Fruit fly (Drosophila melanogaster): ENCODE measurements around the gene Pmvk.

DNA sequence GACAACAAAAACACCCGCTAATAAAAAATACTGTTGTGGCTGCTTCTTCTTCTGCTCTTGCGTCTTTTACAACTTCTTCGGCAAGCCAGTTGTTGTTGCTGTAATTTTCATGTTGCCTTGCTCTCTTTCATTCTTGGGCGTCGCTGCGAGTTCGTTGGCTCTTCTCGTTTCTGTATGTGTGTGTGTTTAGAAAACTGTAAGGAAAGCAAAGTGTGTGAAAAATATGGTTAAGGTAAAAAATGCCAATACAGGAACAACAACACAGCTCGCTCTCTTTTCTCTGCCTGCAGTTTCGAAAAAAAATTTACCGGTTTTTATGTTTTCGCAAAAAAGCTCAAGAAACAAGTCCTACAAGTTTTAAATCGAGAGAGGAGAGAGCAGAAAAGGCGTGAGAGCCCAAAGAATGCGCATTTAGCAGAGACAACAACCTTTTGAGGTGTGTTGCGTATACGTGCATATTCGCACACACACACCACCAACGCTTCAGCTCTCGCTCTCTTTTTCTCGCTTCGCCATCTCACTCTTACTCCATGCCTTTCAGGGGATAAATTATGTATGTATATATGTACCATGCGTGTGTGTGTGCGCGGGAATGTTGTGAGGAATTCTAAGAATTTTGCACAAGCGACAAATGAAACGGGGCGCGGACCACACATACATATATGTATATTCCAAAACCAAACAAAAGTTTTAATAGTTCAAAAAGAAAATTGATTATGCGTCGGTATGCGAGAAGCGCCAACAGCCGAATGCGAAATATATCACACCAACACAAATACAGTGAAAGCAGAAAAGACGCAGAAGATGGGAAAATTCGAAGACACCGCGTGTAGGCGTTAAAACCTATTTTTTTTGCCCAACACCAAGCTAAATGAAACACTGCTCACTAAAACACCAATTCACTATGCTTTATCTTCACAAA, 8.3 kb downstream of the Pmvk start:
- TF ChIP-seq CG8478 (optimal IDR thresholded peaks at IDR 0.05) = no peak
- TF ChIP-seq CTCF (optimal IDR thresholded peaks at IDR 0.05) = no peak

Data from S2 (cell line).